Fruit fly (Drosophila melanogaster) whole organism, prepupa: Measurements from ENCODE around the gene Snm1.

Experiments
- CG3032 ChIP-seq: fragments of 200-800 bp; optimal IDR thresholded peaks from 2 replicates; lab custom pipeline; 2019; ENCODE audit warnings: missing biosample characterization, mild to moderate bottlenecking, missing genetic modification characterization, moderate library complexity
- CG31627 ChIP-seq: fragments of 200-800 bp; sonication (Bioruptor generic); optimal IDR thresholded peaks from 3 replicates; lab custom pipeline; 2016; ENCODE audit warnings: missing biosample characterization, missing genetic modification characterization
- CG8319 ChIP-seq: fragments of 200-800 bp; sonication (Bioruptor generic); optimal IDR thresholded peaks from 3 replicates; lab custom pipeline; 2016; ENCODE audit warnings: missing biosample characterization, missing genetic modification characterization
- Eip75B ChIP-seq: fragments of 200-800 bp; sonication (Bioruptor generic); optimal IDR thresholded peaks from 3 replicates; lab custom pipeline; 2016; ENCODE audit warnings: missing biosample characterization, missing genetic modification characterization
- Hr39 ChIP-seq: fragments of 200-800 bp; sonication (Bioruptor generic); optimal IDR thresholded peaks from 2 replicates; lab custom pipeline; 2016; ENCODE audit warnings: missing biosample characterization, missing genetic modification characterization
- spab ChIP-seq: fragments of 200-800 bp; sonication (Bioruptor generic); optimal IDR thresholded peaks from 2 replicates; lab custom pipeline; 2017; ENCODE audit warnings: missing biosample characterization, mild to moderate bottlenecking, missing genetic modification characterization, missing genetic modification reagents

DNA sequence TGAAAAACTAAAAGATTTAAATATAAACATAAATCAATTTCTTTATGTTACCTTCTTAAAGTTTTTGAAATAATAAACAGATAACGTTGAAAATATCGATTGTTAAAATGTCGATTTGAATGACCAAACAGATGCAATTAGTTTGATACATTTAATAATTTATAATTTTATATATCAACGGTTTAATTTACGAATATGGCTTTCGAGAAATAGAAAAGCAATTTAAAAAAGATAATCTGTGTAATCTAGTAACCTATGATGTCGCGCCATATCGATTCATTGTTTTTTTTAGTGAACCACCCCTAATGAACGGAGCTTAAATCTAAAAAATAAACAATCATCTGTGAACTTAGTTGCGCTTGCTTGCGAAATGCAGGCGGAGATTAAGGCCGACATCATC, 33.7 kb downstream of the Snm1 start, which contains the start of gene PolZ2:
- no peak for TF ChIP-seq Hr39
- TF ChIP-seq CG8319 (GFP tag; lab: Kevin White, UChicago), result no peak
- TF ChIP-seq spab, result no peak
- no peak for TF ChIP-seq CG3032
- no peak for TF ChIP-seq Eip75B (GFP tag; lab: Kevin White, UChicago)
- no peak for TF ChIP-seq CG31627 (GFP tag; lab: Kevin White, UChicago)
